Fruit fly (Drosophila melanogaster): Measurements from ENCODE around the gene Hsp23.

The Hsp23 gene

dm6 chr3L:9420054-9420818 is 38.6 kb downstream of the Hsp23 start (continued):
- TF ChIP-seq CG15269 (tag; optimal IDR thresholded peaks at IDR 0.05), result peak; percentile 66
- peak; percentile 53; the same call in 1 of the 2 replicates for TF ChIP-seq CG43689 (GFP tag; IDR thresholded peaks at IDR 0.05)
- no peak for TF ChIP-seq pan (optimal IDR thresholded peaks at IDR 0.05)
- peak in 1 of 2 experiments; percentile 63 for TF ChIP-seq pan (GFP tag; optimal IDR thresholded peaks at IDR 0.05 in 1 of 2, IDR thresholded peaks at IDR 0.05 in 1 of 2)
- peak; percentile 27; the same call in 1 of the 2 replicates for TF ChIP-seq onecut (GFP tag; IDR thresholded peaks at IDR 0.05)
- no peak for TF ChIP-seq Sry-δ (GFP tag; optimal IDR thresholded peaks at IDR 0.05)
- TF ChIP-seq CG17568 (GFP tag; optimal IDR thresholded peaks at IDR 0.05), result peak; percentile 29
- TF ChIP-seq sqz (GFP tag; optimal IDR thresholded peaks at IDR 0.05), result no peak
- TF ChIP-seq Dll (GFP tag; IDR thresholded peaks at IDR 0.05; ENCODE audit: partially characterized antibody), result no peak
- TF ChIP-seq CoRest (tag; optimal IDR thresholded peaks at IDR 0.05), result peak; percentile 38
- TF ChIP-seq CG10267 (tag; optimal IDR thresholded peaks at IDR 0.05), result peak; percentile 4
- TF ChIP-seq gcm2 (GFP tag; optimal IDR thresholded peaks at IDR 0.05), result no peak
- no peak for TF ChIP-seq ems (GFP tag; optimal IDR thresholded peaks at IDR 0.05)
- TF ChIP-seq CG17186 (GFP tag; optimal IDR thresholded peaks at IDR 0.05), result no peak
- TF ChIP-seq lbe (GFP tag; optimal IDR thresholded peaks at IDR 0.05), result peak; percentile 92
- TF ChIP-seq Ptx1 (GFP tag; IDR thresholded peaks at IDR 0.05), result peak; percentile 65
- peak; percentile 81 for TF ChIP-seq Med (GFP tag)
- TF ChIP-seq Hr51 (GFP tag; optimal IDR thresholded peaks at IDR 0.05), result peak in 1 of 2 experiments; percentile 75
- peak; percentile 38 for TF ChIP-seq CG30403 (GFP tag; optimal IDR thresholded peaks at IDR 0.05)
- no peak for TF ChIP-seq CG14860 (GFP tag; IDR thresholded peaks at IDR 0.05; ENCODE audit: partially characterized antibody)
- TF ChIP-seq HLH3B (GFP tag; IDR thresholded peaks at IDR 0.05), result peak; percentile 65; the same call in 1 of the 2 replicates
- TF ChIP-seq CG8089 (GFP tag; optimal IDR thresholded peaks at IDR 0.05), result no peak
- no peak for TF ChIP-seq Bgb (GFP tag; IDR thresholded peaks at IDR 0.05; ENCODE audit: partially characterized antibody)
- TF ChIP-seq ttk (GFP tag; IDR thresholded peaks at IDR 0.05), result peak; percentile 54
- peak; percentile 56 for TF ChIP-seq CG18262 (tag; optimal IDR thresholded peaks at IDR 0.05)
- no peak for TF ChIP-seq CG33557 (GFP tag; optimal IDR thresholded peaks at IDR 0.05)
- TF ChIP-seq Dad (GFP tag; optimal IDR thresholded peaks at IDR 0.05), result no peak
- TF ChIP-seq CG10366 (GFP tag; IDR thresholded peaks at IDR 0.05), result peak; percentile 40
- TF ChIP-seq CG1647 (GFP tag; optimal IDR thresholded peaks at IDR 0.05), result peak; percentile 22
- peak; percentile 49 for TF ChIP-seq Blimp-1 (GFP tag; optimal IDR thresholded peaks at IDR 0.05)
- no peak for TF ChIP-seq btn (GFP tag; optimal IDR thresholded peaks at IDR 0.05)
- no peak for TF ChIP-seq klu (GFP tag; IDR thresholded peaks at IDR 0.05)
- TF ChIP-seq CG15696 (tag; optimal IDR thresholded peaks at IDR 0.05), result no peak
- no peak for TF ChIP-seq Hey (tag; optimal IDR thresholded peaks at IDR 0.05)
- TF ChIP-seq CG12104 (GFP tag; optimal IDR thresholded peaks at IDR 0.05), result no peak
- peak; percentile 9 for TF ChIP-seq Hmr (GFP tag; optimal IDR thresholded peaks at IDR 0.05)
- TF ChIP-seq caup (GFP tag; optimal IDR thresholded peaks at IDR 0.05; ENCODE audit: severe bottlenecking), result peak; percentile 17
- TF ChIP-seq CG11247 (GFP tag; IDR thresholded peaks at IDR 0.05), result 0 out of 2 replicates have a peak, but pooled peaks have one; percentile 19
- TF ChIP-seq oc (tag; optimal IDR thresholded peaks at IDR 0.05), result peak; percentile 8
- no peak for TF ChIP-seq ranshi (GFP tag; IDR thresholded peaks at IDR 0.05)
- TF ChIP-seq CG14014 (GFP tag; IDR thresholded peaks at IDR 0.05), result peak; percentile 53; the same call in 1 of the 2 replicates
- peak; percentile 4 for TF ChIP-seq tx (GFP tag; optimal IDR thresholded peaks at IDR 0.05)
- TF ChIP-seq nmo (GFP tag; optimal IDR thresholded peaks at IDR 0.05), result peak; percentile 46
- no peak for TF ChIP-seq sc (optimal IDR thresholded peaks at IDR 0.05)
- TF ChIP-seq sc (GFP tag; optimal IDR thresholded peaks at IDR 0.05), result peak; percentile 10
- TF ChIP-seq Vsx1 (GFP tag; optimal IDR thresholded peaks at IDR 0.05), result no peak
- TF ChIP-seq CG8281 (tag; optimal IDR thresholded peaks at IDR 0.05), result no peak
- peak; percentile 11 for TF ChIP-seq CG17385 (GFP tag; optimal IDR thresholded peaks at IDR 0.05)
- peak; percentile 95 for TF ChIP-seq Drgx (GFP tag; IDR thresholded peaks at IDR 0.05)

All from whole organism, embryonic.